Fruit fly (Drosophila melanogaster): ENCODE measurements around the gene CG2975.

dm6 chr2L:2856960-2857584 is 17.1 kb downstream of the CG2975 start, which contains the start of gene CG2991:
- TF ChIP-seq vnd (GFP tag; IDR thresholded peaks at IDR 0.05; ENCODE audit: partially characterized antibody): peak; percentile 59; the same call in 2 of the 3 replicates
- TF ChIP-seq nom (GFP tag; optimal IDR thresholded peaks at IDR 0.05): peak; percentile 17
- TF ChIP-seq CG16813 (GFP tag; IDR thresholded peaks at IDR 0.05; ENCODE audit: partially characterized antibody): peak; percentile 78
- no peak for TF ChIP-seq jumu (GFP tag; optimal IDR thresholded peaks at IDR 0.05)
- peak; percentile 65 for TF ChIP-seq ssp (GFP tag; IDR thresholded peaks at IDR 0.05)
- TF ChIP-seq CG8089 (GFP tag; optimal IDR thresholded peaks at IDR 0.05): no peak
- no peak for TF ChIP-seq H2.0 (GFP tag; IDR thresholded peaks at IDR 0.05)
- TF ChIP-seq CG6272 (GFP tag; IDR thresholded peaks at IDR 0.05): no peak
- peak in 1 of 2 experiments; percentile 24 for TF ChIP-seq Hr51 (GFP tag; optimal IDR thresholded peaks at IDR 0.05)
- no peak for TF ChIP-seq emc (GFP tag; optimal IDR thresholded peaks at IDR 0.05)
- peak; percentile 96 for TF ChIP-seq Sry-δ (GFP tag; optimal IDR thresholded peaks at IDR 0.05)
- TF ChIP-seq kah (GFP tag; optimal IDR thresholded peaks at IDR 0.05): no peak

Measured in whole organism, embryonic.